Worm (Caenorhabditis elegans) whole organism, late embryonic: Measurements from ENCODE around the gene sre-9.

Experiments used
- F13H6.1 ChIP-seq: sonication (generic microtip); optimal IDR thresholded peaks from 2 replicates; lab custom pipeline; 2016; ENCODE audit warnings: missing genetic modification characterization, missing compliant biosample characterization
- eyg-1 ChIP-seq: sonication (generic microtip); optimal IDR thresholded peaks from 2 replicates; lab custom pipeline; 2016; ENCODE audit warnings: missing genotype, missing genetic modification characterization, missing compliant biosample characterization

The sre-9 gene

ce11 chrV:3945053-3945452 lies 50.3 kb downstream of the sre-9 start, which contains the start of gene cyp-35B3:
cyp-35B3 (plus strand) TSS chrV:3945353.
- no peak for TF ChIP-seq F13H6.1 (tag; lab: Kevin White, UChicago)
- TF ChIP-seq eyg-1 (tag; lab: Kevin White, UChicago): no peak
